Fruit fly (Drosophila melanogaster) whole organism, embryonic: ENCODE results near the gene CG4988.

Experiments used
- Bdp1 ChIP-seq: fragments of 200-800 bp; sonication (Bioruptor generic); optimal IDR thresholded peaks from 3 replicates; lab custom pipeline; 2016; ENCODE audit warnings: missing biosample characterization, missing genetic modification characterization
- CG2889 ChIP-seq: fragments of 200-800 bp; sonication (Bioruptor generic); IDR thresholded peaks from 3 replicates; pipeline ENCODE4 v1.3.6; 2022; ENCODE audit warnings: missing biosample characterization, missing genetic modification characterization
- Sry-δ ChIP-seq: fragments of 200-800 bp; sonication (Bioruptor generic); optimal IDR thresholded peaks from 2 replicates; lab custom pipeline; 2016; ENCODE audit warnings: missing biosample characterization, missing genetic modification characterization
- br ChIP-seq: fragments of >200 bp; optimal IDR thresholded peaks from 2 replicates; lab custom pipeline; 2017
- eyg ChIP-seq: fragments of 200-800 bp; sonication (Bioruptor generic); optimal IDR thresholded peaks from 3 replicates; lab custom pipeline; 2016; ENCODE audit warnings: missing biosample characterization, missing genetic modification characterization
- pita ChIP-seq: fragments of 200-800 bp; sonication (Bioruptor generic); optimal IDR thresholded peaks from 2 replicates; lab custom pipeline; 2017; ENCODE audit warnings: missing biosample characterization, mild to moderate bottlenecking, missing genetic modification characterization
- sob ChIP-seq: fragments of 200-800 bp; sonication (Bioruptor generic); IDR thresholded peaks from 2 replicates; pipeline ENCODE4 v1.3.6; 2022; ENCODE audit warnings: missing biosample characterization, missing genetic modification characterization

DNA sequence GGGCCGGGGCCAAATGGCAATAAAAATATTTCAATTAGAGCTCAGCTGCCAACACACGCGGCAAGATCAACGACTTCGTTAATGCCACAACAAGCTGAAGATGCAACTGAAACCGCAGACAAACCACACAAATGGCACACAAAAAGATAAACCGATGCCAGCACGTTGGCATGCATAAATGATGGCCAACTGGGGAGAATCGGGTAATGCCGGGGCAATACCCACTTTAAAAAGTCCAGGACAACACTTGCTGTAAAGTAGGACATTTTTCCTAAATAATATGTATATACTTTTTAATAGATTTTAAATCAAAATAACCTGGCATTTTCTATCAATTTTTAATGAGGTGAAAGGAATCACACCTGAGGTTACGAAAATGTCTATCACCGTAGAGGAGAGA, at the start of gene CG4988:
- TF ChIP-seq br (lab: Kevin White, UChicago), result no peak
- no peak for TF ChIP-seq eyg (GFP tag; lab: Kevin White, UChicago)
- no peak for TF ChIP-seq pita
- TF ChIP-seq CG2889 (GFP tag; lab: Robert Waterston, UW), result no peak
- TF ChIP-seq Sry-δ, result no peak
- no peak for TF ChIP-seq sob (GFP tag; lab: Robert Waterston, UW)
- no peak for TF ChIP-seq Bdp1 (GFP tag; lab: Kevin White, UChicago)
